Fruit fly (Drosophila melanogaster) whole organism, adult: ENCODE data around the gene CG34180.

ENCODE experiments used
- CG11617 ChIP-seq: fragments of 200-800 bp; sonication (Bioruptor generic); optimal IDR thresholded peaks from 2 replicates; lab custom pipeline; 2017; ENCODE audit warnings: mild to moderate bottlenecking, missing biosample characterization, missing genetic modification reagents, missing genetic modification characterization
- CG12768 ChIP-seq: fragments of 200-800 bp; sonication (Bioruptor generic); optimal IDR thresholded peaks from 2 replicates; lab custom pipeline; 2017; ENCODE audit warnings: missing biosample characterization, missing genetic modification characterization, mild to moderate bottlenecking, moderate library complexity, missing genetic modification reagents
- CG14711 ChIP-seq: fragments of 200-800 bp; sonication (Bioruptor generic); optimal IDR thresholded peaks from 2 replicates; lab custom pipeline; 2018; ENCODE audit warnings: missing biosample characterization, mild to moderate bottlenecking, missing genetic modification characterization, moderate library complexity
- CG1620 ChIP-seq: fragments of 200-800 bp; sonication (Bioruptor generic); optimal IDR thresholded peaks from 2 replicates; lab custom pipeline; 2016; ENCODE audit warnings: missing biosample characterization, missing genetic modification characterization
- CG33017 ChIP-seq: fragments of 200-800 bp; sonication (Bioruptor generic); optimal IDR thresholded peaks from 2 replicates; lab custom pipeline; 2018; ENCODE audit warnings: missing biosample characterization, mild to moderate bottlenecking, missing genetic modification characterization, moderate library complexity
- CG5204 ChIP-seq: fragments of 200-800 bp; sonication (Bioruptor generic); optimal IDR thresholded peaks from 2 replicates; lab custom pipeline; 2016; ENCODE audit warnings: missing biosample characterization, missing genetic modification characterization
- CG7045 ChIP-seq: fragments of 200-800 bp; sonication (Bioruptor generic); optimal IDR thresholded peaks from 2 replicates; lab custom pipeline; 2017; ENCODE audit warnings: missing biosample characterization, mild to moderate bottlenecking, missing genetic modification characterization
- CG7101 ChIP-seq: fragments of 200-800 bp; sonication (Bioruptor generic); optimal IDR thresholded peaks from 2 replicates; lab custom pipeline; 2018; ENCODE audit warnings: missing biosample characterization, mild to moderate bottlenecking, missing genetic modification characterization, moderate library complexity
- Clk ChIP-seq: fragments of 200-800 bp; sonication (Bioruptor generic); optimal IDR thresholded peaks from 2 replicates; lab custom pipeline; 2017; ENCODE audit warnings: missing biosample characterization, missing genetic modification characterization
- Crg-1 ChIP-seq: fragments of 200-800 bp; sonication (Bioruptor generic); optimal IDR thresholded peaks from 2 replicates; lab custom pipeline; 2016; ENCODE audit warnings: missing biosample characterization, missing genetic modification characterization
- Hr96 ChIP-seq: fragments of 200-800 bp; sonication (Bioruptor generic); optimal IDR thresholded peaks from 2 replicates; lab custom pipeline; 2016; ENCODE audit warnings: missing biosample characterization, missing genetic modification characterization
- Mnt ChIP-seq: fragments of 200-800 bp; sonication (Bioruptor generic); optimal IDR thresholded peaks from 2 replicates; lab custom pipeline; 2016; ENCODE audit warnings: missing biosample characterization, mild to moderate bottlenecking, missing genetic modification characterization
- bab1 ChIP-seq: fragments of 200-800 bp; sonication (Bioruptor generic); optimal IDR thresholded peaks from 3 replicates; lab custom pipeline; 2019; ENCODE audit warnings: missing biosample characterization, mild to moderate bottlenecking, missing genetic modification characterization, moderate library complexity
- cic ChIP-seq: fragments of 200-800 bp; sonication (Bioruptor generic); optimal IDR thresholded peaks from 2 replicates; lab custom pipeline; 2017; ENCODE audit warnings: missing biosample characterization, mild to moderate bottlenecking, missing genetic modification characterization, moderate library complexity
- cnc ChIP-seq, 2 experiments: fragments of >200 bp; optimal IDR thresholded peaks; 2 replicates each; lab custom pipeline; 2017
- kay ChIP-seq: fragments of 200-800 bp; sonication (Bioruptor generic); peaks from one replicate; lab custom pipeline; 2016; ENCODE audit warnings: missing biosample characterization, missing genetic modification characterization, borderline replicate concordance
- ovo ChIP-seq: fragments of 200-800 bp; sonication (Bioruptor generic); optimal IDR thresholded peaks from 2 replicates; lab custom pipeline; 2016; ENCODE audit warnings: missing biosample characterization, missing genetic modification characterization
- pad ChIP-seq: fragments of 200-800 bp; sonication (Bioruptor generic); optimal IDR thresholded peaks from 3 replicates; lab custom pipeline; 2017; ENCODE audit warnings: missing biosample characterization, missing genetic modification characterization, mild to moderate bottlenecking, moderate library complexity, missing genetic modification reagents
- tj ChIP-seq: fragments of 200-800 bp; sonication (Bioruptor generic); optimal IDR thresholded peaks from 3 replicates; lab custom pipeline; 2017; ENCODE audit warnings: missing biosample characterization, mild to moderate bottlenecking, missing genetic modification characterization, moderate library complexity
- toe ChIP-seq: fragments of 200-800 bp; sonication (Bioruptor generic); optimal IDR thresholded peaks from 2 replicates; lab custom pipeline; 2016; ENCODE audit warnings: missing biosample characterization, missing genetic modification characterization

Gene CG34180

DNA sequence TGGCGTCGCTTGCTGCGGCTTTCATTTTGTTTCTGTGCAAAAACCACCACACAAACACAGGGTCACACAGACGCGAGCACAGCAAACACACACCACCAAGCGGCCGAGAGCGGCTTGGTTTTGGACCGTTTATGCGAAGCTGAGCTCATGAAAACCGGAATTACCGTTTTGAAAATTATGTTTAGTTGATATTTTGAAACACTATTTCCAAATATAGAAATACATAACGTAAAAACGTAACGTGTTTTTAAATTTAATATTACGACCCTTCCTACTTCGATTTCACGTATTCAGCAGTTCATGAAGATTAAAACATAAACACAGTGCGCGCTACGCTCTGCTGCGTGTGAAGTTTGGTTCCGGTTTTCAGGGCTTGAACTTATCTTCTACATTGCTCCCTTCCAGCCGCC is 9.1 kb upstream of the CG34180 start:
- TF ChIP-seq CG7101 (tag; lab: Kevin White, UChicago) (peak; percentile 94), CG14711 (tag; lab: Kevin White, UChicago) (peak; percentile 88), CG1620 (GFP tag; lab: Kevin White, UChicago) (peak; percentile 57), tj (GFP tag; lab: Kevin White, UChicago) (peak; percentile 71), CG11617 (peak; percentile 94), cnc (optimal IDR thresholded peaks at IDR 0.05; lab: Kevin White, UChicago) (no peak), cic (GFP tag; lab: Kevin White, UChicago) (peak; percentile 60), CG12768 (GFP tag; lab: Kevin White, UChicago) (peak; percentile 90), Crg-1 (GFP tag; lab: Kevin White, UChicago) (peak; percentile 34), CG7045 (GFP tag; lab: Kevin White, UChicago) (peak; percentile 94), CG5204 (GFP tag; lab: Kevin White, UChicago) (no peak), bab1 (GFP tag; lab: Kevin White, UChicago) (peak; percentile 95), toe (GFP tag; lab: Kevin White, UChicago) (peak; percentile 90), kay (no peak), CG33017 (peak; percentile 96), Clk (GFP tag; lab: Kevin White, UChicago) (peak; percentile 47), ovo (peak; percentile 3), Mnt (GFP tag; lab: Kevin White, UChicago) (peak; percentile 66), Hr96 (GFP tag; lab: Kevin White, UChicago) (peak; percentile 95), pad (peak; percentile 59)

DNA sequence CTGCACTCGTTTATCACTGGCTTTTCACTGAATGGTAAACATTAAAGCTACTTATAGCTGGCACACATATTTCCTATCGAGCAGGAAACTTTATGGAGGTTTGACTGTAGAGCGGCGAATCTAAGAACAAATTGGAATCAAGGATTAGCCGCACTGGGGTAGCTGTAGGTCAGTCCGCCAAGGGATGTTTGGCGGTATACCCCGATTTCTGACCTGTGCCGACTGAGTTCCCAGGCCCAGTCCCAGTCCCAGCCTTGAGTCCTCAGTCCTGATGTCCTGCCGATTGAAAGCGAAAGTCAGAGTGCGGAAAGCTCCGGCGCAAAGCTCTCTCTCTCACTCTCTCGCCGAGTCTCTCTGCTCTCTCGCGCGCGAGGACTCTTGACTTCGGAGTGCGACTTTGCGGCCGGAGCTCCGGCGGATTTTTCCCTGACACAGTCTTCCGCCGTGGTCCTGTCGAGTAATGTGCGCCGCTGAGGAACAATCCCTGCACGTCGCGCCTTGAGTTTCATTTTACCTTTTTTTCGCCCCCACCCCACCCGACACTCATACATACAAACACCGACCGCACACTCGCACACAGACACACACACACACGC is 6.3 kb upstream of the CG34180 start, which contains the start of gene CG13995:
CG13995 (plus strand) TSS at position 429 of the 596 bp plus-strand sequence.
- no peak for TF ChIP-seq CG33017
- no peak for TF ChIP-seq cic (GFP tag; lab: Kevin White, UChicago)
- TF ChIP-seq tj (GFP tag; lab: Kevin White, UChicago), result no peak
- no peak for TF ChIP-seq bab1 (GFP tag; lab: Kevin White, UChicago)
- no peak for TF ChIP-seq toe (GFP tag; lab: Kevin White, UChicago)
- no peak for TF ChIP-seq CG1620 (GFP tag; lab: Kevin White, UChicago)
- TF ChIP-seq ovo, result no peak
- TF ChIP-seq CG7045 (GFP tag; lab: Kevin White, UChicago), result no peak
- no peak for TF ChIP-seq Mnt (GFP tag; lab: Kevin White, UChicago)
- TF ChIP-seq Hr96 (GFP tag; lab: Kevin White, UChicago), result no peak
- no peak for TF ChIP-seq CG12768 (GFP tag; lab: Kevin White, UChicago)
- TF ChIP-seq CG7101 (tag; lab: Kevin White, UChicago), result no peak
- no peak for TF ChIP-seq CG5204 (GFP tag; lab: Kevin White, UChicago)

DNA sequence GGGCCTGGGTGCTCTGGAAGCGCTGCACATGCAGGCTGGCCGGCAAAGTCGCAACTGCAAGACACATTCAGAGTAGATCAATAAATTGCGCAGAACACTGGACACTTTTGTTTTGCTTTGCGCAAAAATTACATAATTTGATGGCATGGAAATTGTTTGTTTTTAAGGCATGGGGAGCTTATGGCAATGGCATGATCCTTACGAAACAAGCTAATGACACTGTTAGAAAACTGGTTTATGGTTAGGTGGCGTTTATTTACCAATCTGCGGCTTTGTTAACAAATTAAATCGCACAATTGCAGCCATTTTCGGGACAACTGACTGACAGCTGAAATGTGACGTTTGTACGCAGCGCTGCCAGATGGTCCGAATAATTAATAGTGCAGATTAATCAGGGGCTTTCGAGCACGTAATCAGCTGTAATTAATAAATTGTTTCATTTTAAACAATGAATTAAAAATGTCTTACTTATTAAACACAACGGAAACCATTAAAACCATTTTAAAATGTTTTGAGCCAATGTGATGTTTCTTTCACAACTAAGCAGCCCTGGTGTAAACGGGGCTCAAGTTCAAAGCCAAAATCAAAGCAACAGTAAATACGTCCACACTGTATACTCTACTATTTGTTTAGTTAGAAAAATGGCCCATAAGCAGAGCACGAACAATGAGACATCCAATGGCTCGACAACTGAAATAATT is 2.2 kb downstream of the CG34180 start, which contains the start of the genes ND-51 and CG13994:
ND-51 (minus strand) TSS at position 376 of the 701 bp plus-strand sequence.
CG13994 (plus strand) TSS at position 608 of the 701 bp plus-strand sequence.
- TF ChIP-seq bab1 (GFP tag; lab: Kevin White, UChicago) (peak; percentile 86), Hr96 (GFP tag; lab: Kevin White, UChicago) (peak; percentile 87), CG7101 (tag; lab: Kevin White, UChicago) (peak; percentile 79), cic (GFP tag; lab: Kevin White, UChicago) (peak; percentile 80), tj (GFP tag; lab: Kevin White, UChicago) (peak; percentile 61), CG12768 (GFP tag; lab: Kevin White, UChicago) (peak; percentile 76), CG1620 (GFP tag; lab: Kevin White, UChicago) (peak; percentile 85), CG11617 (peak; percentile 83), CG33017 (peak; percentile 81), Clk (GFP tag; lab: Kevin White, UChicago) (peak; percentile 81), pad (peak; percentile 67), Mnt (GFP tag; lab: Kevin White, UChicago) (peak; percentile 77), toe (GFP tag; lab: Kevin White, UChicago) (peak; percentile 94), kay (no peak), CG14711 (tag; lab: Kevin White, UChicago) (peak; percentile 78), CG7045 (GFP tag; lab: Kevin White, UChicago) (peak; percentile 83), ovo (peak; percentile 74), Crg-1 (GFP tag; lab: Kevin White, UChicago) (peak; percentile 61), CG5204 (GFP tag; lab: Kevin White, UChicago) (no peak), cnc (optimal IDR thresholded peaks at IDR 0.05; lab: Kevin White, UChicago) (no peak)

DNA sequence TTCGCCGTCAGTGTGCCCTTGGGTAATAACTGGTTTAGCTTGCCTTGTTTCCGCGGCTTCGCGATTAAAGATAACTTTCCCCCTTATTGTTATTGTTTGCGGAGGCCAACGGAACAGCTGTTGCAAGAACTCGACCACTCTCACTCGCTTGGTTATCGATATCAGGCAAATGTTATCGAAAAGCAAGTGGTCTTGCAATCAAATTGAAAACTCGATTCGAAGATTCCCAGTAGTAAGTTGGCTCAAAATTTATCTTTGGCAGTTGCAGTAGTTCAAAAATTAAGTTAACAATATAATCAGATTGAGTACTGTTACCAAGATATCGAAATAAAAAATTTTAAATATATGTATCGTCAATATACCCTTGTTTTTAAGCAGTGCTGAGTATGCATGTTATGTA is 5.5 kb downstream of the CG34180 start, which contains the start of the genes Fbw5 and CG9147:
Fbw5 (minus strand) TSS at position 131 of the 400 bp plus-strand sequence.
CG9147 (plus strand) TSS at position 175 of the 400 bp plus-strand sequence.
- TF ChIP-seq Crg-1 (GFP tag; lab: Kevin White, UChicago) (peak; percentile 95), CG14711 (tag; lab: Kevin White, UChicago) (peak; percentile 98), CG33017 (peak; percentile 99), cnc (optimal IDR thresholded peaks at IDR 0.05; lab: Kevin White, UChicago) (no peak), bab1 (GFP tag; lab: Kevin White, UChicago) (peak; percentile 99), CG7045 (GFP tag; lab: Kevin White, UChicago) (peak; percentile 89), CG12768 (GFP tag; lab: Kevin White, UChicago) (peak; percentile 97), CG5204 (GFP tag; lab: Kevin White, UChicago) (no peak), cic (GFP tag; lab: Kevin White, UChicago) (peak; percentile 85), pad (peak; percentile 88), toe (GFP tag; lab: Kevin White, UChicago) (peak; percentile 54), Mnt (GFP tag; lab: Kevin White, UChicago) (peak; percentile 78), ovo (no peak), tj (GFP tag; lab: Kevin White, UChicago) (peak; percentile 88), CG11617 (peak; percentile 93), Hr96 (GFP tag; lab: Kevin White, UChicago) (peak; percentile 87), CG7101 (tag; lab: Kevin White, UChicago) (peak; percentile 99), Clk (GFP tag; lab: Kevin White, UChicago) (peak; percentile 67), kay (no peak), CG1620 (GFP tag; lab: Kevin White, UChicago) (peak; percentile 71)
